Fruit fly (Drosophila melanogaster) whole organism, wandering third instar larva: ENCODE measurements around the gene CG31797.

Experiments
- Abd-B ChIP-seq: fragments of >200 bp; optimal IDR thresholded peaks from 2 replicates; lab custom pipeline; 2017; ENCODE audit warnings: missing biosample characterization, missing genetic modification characterization
- CG32264 ChIP-seq: fragments of 200-800 bp; sonication (Bioruptor generic); optimal IDR thresholded peaks from 2 replicates; lab custom pipeline; 2016; ENCODE audit warnings: missing biosample characterization, missing genetic modification characterization
- CG9705 ChIP-seq: fragments of 200-800 bp; sonication (Bioruptor generic); optimal IDR thresholded peaks from 2 replicates; lab custom pipeline; 2018; ENCODE audit warnings: missing biosample characterization, mild to moderate bottlenecking, missing genetic modification characterization
- CrebA ChIP-seq: fragments of 200-800 bp; sonication (Bioruptor generic); optimal IDR thresholded peaks from 2 replicates; lab custom pipeline; 2016; ENCODE audit warnings: missing biosample characterization, mild to moderate bottlenecking, missing genetic modification characterization, borderline replicate concordance
- Dfd ChIP-seq: fragments of >200 bp; optimal IDR thresholded peaks from 2 replicates; lab custom pipeline; 2017; ENCODE audit warnings: missing biosample characterization, missing genetic modification characterization
- GATAd ChIP-seq: sonication (Bioruptor generic); optimal IDR thresholded peaks from 2 replicates; lab custom pipeline; 2016; ENCODE audit warnings: missing biosample characterization, missing genetic modification characterization
- HLH106 ChIP-seq: fragments of 200-800 bp; optimal IDR thresholded peaks from 3 replicates; lab custom pipeline; 2019; ENCODE audit warnings: missing biosample characterization, mild to moderate bottlenecking, missing genetic modification characterization, moderate library complexity
- Hnf4 ChIP-seq: fragments of 200-800 bp; sonication (Bioruptor generic); optimal IDR thresholded peaks from 2 replicates; lab custom pipeline; 2016; ENCODE audit warnings: missing biosample characterization, mild to moderate bottlenecking, missing genetic modification characterization
- Hr78 ChIP-seq: fragments of >200 bp; optimal IDR thresholded peaks from 2 replicates; lab custom pipeline; 2017; ENCODE audit warnings: missing biosample characterization, missing genetic modification characterization
- Mio ChIP-seq: sonication (Bioruptor generic); optimal IDR thresholded peaks from 2 replicates; lab custom pipeline; 2016; ENCODE audit warnings: missing biosample characterization, missing genetic modification characterization
- Myc ChIP-seq: fragments of >200 bp; optimal IDR thresholded peaks from 2 replicates; lab custom pipeline; 2017
- N ChIP-seq: fragments of >200 bp; optimal IDR thresholded peaks from 2 replicates; lab custom pipeline; 2018; ENCODE audit warnings: missing biosample characterization, missing external identifiers, missing genetic modification characterization
- OdsH ChIP-seq: fragments of 200-800 bp; sonication (Bioruptor generic); optimal IDR thresholded peaks from 2 replicates; lab custom pipeline; 2016; ENCODE audit warnings: missing biosample characterization, mild to moderate bottlenecking, missing genetic modification characterization
- Vsx2 ChIP-seq: fragments of 200-300, 225-300 bp; sonication (Bioruptor generic); optimal IDR thresholded peaks from 2 replicates; lab custom pipeline; 2018; ENCODE audit warnings: missing biosample characterization, missing genetic modification characterization; ENCODE audit not compliant: partially characterized antibody
- brk ChIP-seq: fragments of 200-800 bp; sonication (Bioruptor generic); optimal IDR thresholded peaks from 2 replicates; lab custom pipeline; 2016; ENCODE audit warnings: missing biosample characterization, mild to moderate bottlenecking, missing genetic modification characterization
- dl ChIP-seq, 2 experiments: fragments of 175-275, 200-275 bp in 1 of 2; fragments of 200-275 bp in 1 of 2; sonication (Bioruptor generic); optimal IDR thresholded peaks; lab custom pipeline; 2018; ENCODE audit warnings: mild to moderate bottlenecking in 2 of 2, missing biosample characterization in 2 of 2, missing genetic modification characterization in 2 of 2, moderate library complexity in 2 of 2; ENCODE audit not compliant: partially characterized antibody in 2 of 2, insufficient read depth in 1 of 2
- dmrt93B ChIP-seq: fragments of 200-800 bp; sonication (Bioruptor generic); optimal IDR thresholded peaks from 2 replicates; lab custom pipeline; 2018; ENCODE audit warnings: missing biosample characterization, mild to moderate bottlenecking, missing genetic modification characterization
- dsf ChIP-seq: sonication (Bioruptor generic); optimal IDR thresholded peaks from 2 replicates; lab custom pipeline; 2016; ENCODE audit warnings: missing biosample characterization, missing genetic modification characterization, borderline replicate concordance
- ey ChIP-seq: fragments of 200-800 bp; sonication (Bioruptor generic); optimal IDR thresholded peaks from 2 replicates; lab custom pipeline; 2016; ENCODE audit warnings: missing biosample characterization, missing genetic modification characterization
- foxo ChIP-seq, 2 experiments: fragments of 200-800 bp; sonication (Bioruptor generic); optimal IDR thresholded peaks; 2 replicates in 1 of 2; 3 replicates in 1 of 2; lab custom pipeline; 2016 to 2017; ENCODE audit warnings: missing biosample characterization in 2 of 2, missing genetic modification characterization in 2 of 2
- fru ChIP-seq: fragments of 200-800 bp; sonication (Bioruptor generic); optimal IDR thresholded peaks from 3 replicates; lab custom pipeline; 2016; ENCODE audit warnings: missing biosample characterization, mild to moderate bottlenecking, missing genetic modification characterization
- h ChIP-seq: fragments of 200-800 bp; sonication (Bioruptor generic); optimal IDR thresholded peaks from 3 replicates; lab custom pipeline; 2016; ENCODE audit warnings: missing biosample characterization, mild to moderate bottlenecking, missing genetic modification characterization
- jim ChIP-seq: fragments of 175-275, 200-325 bp; sonication (Bioruptor generic); optimal IDR thresholded peaks from 2 replicates; lab custom pipeline; 2016; ENCODE audit warnings: missing biosample characterization, mild to moderate bottlenecking, missing genetic modification characterization
- lola ChIP-seq: fragments of >200 bp; optimal IDR thresholded peaks from 2 replicates; lab custom pipeline; 2017; ENCODE audit warnings: missing biosample characterization, missing genetic modification characterization
- psq ChIP-seq: fragments of 200-800 bp; sonication (Bioruptor generic); optimal IDR thresholded peaks from 3 replicates; lab custom pipeline; 2017; ENCODE audit warnings: missing biosample characterization, mild to moderate bottlenecking, missing genetic modification characterization, moderate library complexity
- sage ChIP-seq: fragments of 200-800 bp; sonication (Bioruptor generic); optimal IDR thresholded peaks from 2 replicates; lab custom pipeline; 2016; ENCODE audit warnings: missing biosample characterization, mild to moderate bottlenecking, missing genetic modification characterization
- sv ChIP-seq: fragments of 200-800 bp; sonication (Bioruptor generic); optimal IDR thresholded peaks from 3 replicates; lab custom pipeline; 2016; ENCODE audit warnings: missing biosample characterization, missing genetic modification characterization
- tai ChIP-seq: sonication (Bioruptor generic); optimal IDR thresholded peaks from 2 replicates; lab custom pipeline; 2016; ENCODE audit warnings: missing biosample characterization, missing genetic modification characterization
- usp ChIP-seq: fragments of >200 bp; optimal IDR thresholded peaks from 2 replicates; lab custom pipeline; 2017; ENCODE audit warnings: missing biosample characterization, missing genetic modification characterization
- woc ChIP-seq: sonication (Bioruptor generic); optimal IDR thresholded peaks from 2 replicates; lab custom pipeline; 2016; ENCODE audit warnings: missing biosample characterization, mild to moderate bottlenecking, missing genetic modification characterization

CG31797 gene

DNA sequence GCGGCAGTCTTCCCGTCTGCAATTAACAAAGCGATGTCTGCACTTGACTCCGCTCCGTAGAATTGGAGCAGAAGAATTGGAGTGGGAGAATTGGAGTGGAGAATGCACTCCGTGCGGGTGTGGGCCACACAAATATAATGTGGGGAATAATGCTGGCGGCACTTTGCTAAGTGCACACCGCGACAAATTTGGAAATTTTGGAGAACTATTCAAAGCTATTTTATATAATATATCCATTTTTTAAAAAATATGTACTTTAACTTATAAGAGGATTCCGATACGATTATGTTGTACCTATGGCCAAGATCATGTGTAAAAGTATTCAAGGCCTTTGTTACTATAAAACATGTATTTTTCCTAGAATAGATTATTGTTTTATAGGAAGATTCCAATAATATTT lies 14.8 kb downstream of the CG31797 start:
- no peak for TF ChIP-seq foxo (GFP tag; optimal IDR thresholded peaks at IDR 0.05; lab: Kevin White, UChicago)
- TF ChIP-seq Vsx2 (GFP tag; lab: Kevin White, UChicago): no peak
- TF ChIP-seq brk (GFP tag; lab: Kevin White, UChicago): no peak
- TF ChIP-seq CrebA (GFP tag; lab: Kevin White, UChicago): no peak
- no peak for TF ChIP-seq jim (GFP tag; lab: Kevin White, UChicago)
- no peak for TF ChIP-seq Mio
- no peak for TF ChIP-seq dl (GFP tag; optimal IDR thresholded peaks at IDR 0.05; lab: Kevin White, UChicago; ENCODE audit: insufficient read depth in 1 of 2, partially characterized antibody in 2 of 2)
- no peak for TF ChIP-seq tai (GFP tag; lab: Kevin White, UChicago)
- no peak for TF ChIP-seq Abd-B (GFP tag; lab: Kevin White, UChicago)
- TF ChIP-seq, all 38 proteins: peak for 0

DNA sequence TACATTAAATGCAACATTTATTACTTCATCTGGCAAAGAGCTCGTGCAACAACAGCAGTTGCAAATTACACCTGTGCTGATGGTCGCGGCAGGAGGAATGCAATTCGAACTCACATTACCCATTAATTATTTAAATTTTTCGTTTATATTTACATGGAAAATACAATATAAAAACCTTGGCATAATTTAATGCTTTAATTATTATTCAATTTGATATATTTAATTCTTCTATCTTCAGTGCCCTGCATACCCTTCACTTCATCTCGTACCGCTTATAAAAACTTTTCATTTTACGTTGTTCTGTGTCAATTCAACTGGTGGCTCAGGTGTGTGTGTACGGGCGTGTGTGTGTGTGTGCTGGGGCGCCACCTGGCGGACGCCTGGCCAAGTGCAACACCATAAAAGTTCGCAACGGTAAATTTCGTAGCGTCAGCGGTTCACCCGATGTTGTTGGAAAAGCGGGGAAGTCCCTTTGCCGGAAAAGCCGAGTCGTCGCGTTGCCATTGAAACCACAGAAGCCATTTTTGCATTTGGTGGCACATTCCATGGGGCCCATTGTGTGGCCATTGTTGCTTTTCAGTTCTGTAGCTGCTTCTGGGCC lies 16.3 kb downstream of the CG31797 start:
- TF ChIP-seq fru (GFP tag; lab: Kevin White, UChicago): peak; percentile 6
- no peak for TF ChIP-seq GATAd (GFP tag; lab: Kevin White, UChicago)
- TF ChIP-seq foxo (GFP tag; optimal IDR thresholded peaks at IDR 0.05; lab: Kevin White, UChicago): peak in 1 of 2 experiments; percentile 28
- no peak for TF ChIP-seq dsf
- no peak for TF ChIP-seq CG9705 (GFP tag; lab: Kevin White, UChicago)
- no peak for TF ChIP-seq jim (GFP tag; lab: Kevin White, UChicago)
- TF ChIP-seq dmrt93B (GFP tag; lab: Kevin White, UChicago): no peak
- no peak for TF ChIP-seq Hr78 (GFP tag; lab: Kevin White, UChicago)
- peak; percentile 7 for TF ChIP-seq h (GFP tag; lab: Kevin White, UChicago)
- TF ChIP-seq usp (GFP tag; lab: Kevin White, UChicago): no peak
- peak; percentile 1 for TF ChIP-seq HLH106
- TF ChIP-seq Hnf4: no peak

DNA sequence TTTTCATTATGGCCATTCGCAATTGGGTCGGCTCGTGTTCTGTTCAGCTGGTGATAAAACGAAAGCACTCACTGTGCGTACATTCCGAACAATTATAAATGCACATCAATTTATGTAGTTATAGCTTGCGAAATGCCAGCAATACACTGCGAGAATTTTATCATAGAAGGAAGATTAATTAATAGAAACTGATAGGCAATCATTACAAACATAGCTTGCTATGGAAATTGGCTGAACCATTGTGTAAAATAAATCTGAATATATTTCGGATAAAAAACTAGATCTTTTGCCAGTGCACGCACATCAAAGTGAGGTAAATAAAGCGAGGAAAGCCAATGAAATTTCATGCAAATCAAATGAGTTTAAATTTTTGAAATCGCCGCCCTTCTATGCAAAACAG lies 23.4 kb downstream of the CG31797 start:
- no peak for TF ChIP-seq foxo (GFP tag; optimal IDR thresholded peaks at IDR 0.05; lab: Kevin White, UChicago)

DNA sequence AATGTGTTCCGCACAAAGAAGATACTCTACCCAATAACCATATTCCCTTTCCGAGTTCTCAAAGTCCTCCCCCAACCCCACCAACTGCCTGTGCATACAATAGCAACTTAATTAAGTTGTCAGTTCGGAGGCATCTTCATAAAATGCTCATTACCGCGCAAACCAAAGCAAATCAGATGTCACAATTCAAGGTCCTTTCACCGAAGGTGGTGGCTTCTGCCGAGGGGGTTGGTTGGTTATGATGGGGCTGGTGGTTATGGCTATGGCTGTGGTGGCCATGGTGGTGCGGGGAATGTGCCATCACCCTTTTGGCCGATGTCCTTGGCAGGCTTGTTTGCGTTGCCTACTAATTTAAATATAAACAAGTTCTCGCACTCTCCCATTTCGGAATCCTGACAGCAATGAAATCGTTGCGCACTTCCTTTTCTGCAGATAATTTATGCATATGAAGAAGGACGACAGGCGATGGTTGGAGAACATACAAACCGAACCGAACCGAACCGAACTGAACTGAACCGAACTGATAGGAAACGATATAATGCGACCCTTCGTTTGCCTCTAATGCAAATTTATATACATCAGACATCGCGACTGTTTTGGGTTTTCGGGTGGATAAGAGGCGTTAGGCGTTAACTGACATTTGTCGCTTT lies 26.3 kb downstream of the CG31797 start:
- TF ChIP-seq tai (GFP tag; lab: Kevin White, UChicago) (no peak), CG9705 (GFP tag; lab: Kevin White, UChicago) (no peak), usp (GFP tag; lab: Kevin White, UChicago) (no peak), dsf (no peak), Hr78 (GFP tag; lab: Kevin White, UChicago) (no peak), Myc (lab: Kevin White, UChicago) (no peak), N (no peak)

DNA sequence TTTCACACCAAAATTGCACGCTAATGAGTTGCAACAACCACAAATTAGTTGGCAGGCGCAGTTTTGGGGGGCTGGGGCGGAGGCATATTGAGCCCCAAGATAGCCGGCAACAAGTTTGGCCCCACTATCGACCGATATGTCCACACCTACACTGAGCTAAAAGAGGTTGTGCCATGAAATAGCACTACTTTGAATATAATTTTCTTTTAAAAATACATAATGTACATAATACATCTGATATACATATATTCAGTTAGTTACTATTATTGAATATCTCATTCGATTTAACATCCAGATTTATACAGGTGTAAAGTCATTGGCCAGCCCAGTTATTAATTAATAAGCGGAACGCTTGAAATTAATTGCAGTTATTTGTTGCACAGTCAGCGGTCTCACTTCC lies 26.9 kb downstream of the CG31797 start:
- TF ChIP-seq OdsH (no peak), sage (GFP tag; lab: Kevin White, UChicago) (no peak), ey (no peak), tai (GFP tag; lab: Kevin White, UChicago) (no peak), foxo (GFP tag; optimal IDR thresholded peaks at IDR 0.05; lab: Kevin White, UChicago) (no peak), lola (GFP tag; lab: Kevin White, UChicago) (no peak), fru (GFP tag; lab: Kevin White, UChicago) (no peak), Hr78 (GFP tag; lab: Kevin White, UChicago) (no peak), dsf (no peak), Dfd (GFP tag; lab: Kevin White, UChicago) (no peak), CG32264 (GFP tag; lab: Kevin White, UChicago) (no peak), CrebA (GFP tag; lab: Kevin White, UChicago) (no peak), psq (GFP tag; lab: Kevin White, UChicago) (no peak), sv (GFP tag; lab: Kevin White, UChicago) (no peak), woc (GFP tag; lab: Kevin White, UChicago) (no peak), N (no peak), h (GFP tag; lab: Kevin White, UChicago) (no peak), HLH106 (no peak)
